Worm (Caenorhabditis elegans): ENCODE data around the gene F55C9.14.

- TF ChIP-seq ceh-82 (tag; optimal IDR thresholded peaks at IDR 0.05): no peak
- no peak for TF ChIP-seq snu-23 (GFP tag; optimal IDR thresholded peaks at IDR 0.05)
- TF ChIP-seq lin-39 (tag; optimal IDR thresholded peaks at IDR 0.05): no peak
- TF ChIP-seq ztf-11 (tag; optimal IDR thresholded peaks at IDR 0.05): no peak
- no peak for TF ChIP-seq nhr-11 (tag; optimal IDR thresholded peaks at IDR 0.05)
- TF ChIP-seq unc-62 (GFP tag; optimal IDR thresholded peaks at IDR 0.05): no peak
- TF ChIP-seq sptf-1 (tag; optimal IDR thresholded peaks at IDR 0.05): no peak
- TF ChIP-seq nhr-237 (tag; optimal IDR thresholded peaks at IDR 0.05): no peak
Observed at ce11 chrV:19299262-19299661, at the start of gene F55C9.14.
